Worm (Caenorhabditis elegans): ENCODE measurements around the gene tbc-1.

DNA sequence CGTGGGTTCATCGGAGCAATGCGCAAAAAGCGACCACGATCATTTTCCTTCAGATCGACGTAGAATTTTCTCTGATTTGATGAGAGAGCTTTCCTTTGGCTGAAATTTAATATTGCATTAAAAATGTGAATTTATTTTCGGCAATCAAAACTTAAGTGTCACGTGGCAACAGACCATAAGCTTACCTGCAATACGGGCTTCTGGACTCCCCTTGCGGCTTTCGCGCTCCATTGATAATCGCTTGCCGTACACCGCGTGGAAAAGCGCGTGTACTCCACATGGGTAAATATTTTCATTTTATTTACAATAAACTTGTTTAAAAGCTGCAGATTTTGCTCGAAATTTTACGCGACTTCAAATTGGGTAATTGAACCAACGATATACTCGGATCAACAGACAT lies 12.0 kb downstream of the tbc-1 start, which contains the start of gene plp-2:
- TF ChIP-seq unc-55 (GFP tag; optimal IDR thresholded peaks at IDR 0.05) (no peak), lsy-2 (tag; optimal IDR thresholded peaks at IDR 0.05) (no peak), elt-3 (tag; optimal IDR thresholded peaks at IDR 0.05) (no peak), nhr-237 (tag; optimal IDR thresholded peaks at IDR 0.05) (no peak), nhr-11 (tag; optimal IDR thresholded peaks at IDR 0.05) (no peak), sma-3 (GFP tag; optimal IDR thresholded peaks at IDR 0.05) (no peak), ama-1 (optimal IDR thresholded peaks at IDR 0.05) (no peak), aly-2 (tag; optimal IDR thresholded peaks at IDR 0.05) (no peak), unc-62 (GFP tag; optimal IDR thresholded peaks at IDR 0.05) (no peak), nhr-77 (tag; optimal IDR thresholded peaks at IDR 0.05) (no peak)

All from whole organism, L2 larva.